Fruit fly (Drosophila melanogaster): ENCODE results near the gene glec.

The glec gene

dm6 chr3R:21828040-21828526 is 28.0 kb downstream of the glec start (continued):
- TF ChIP-seq dati (GFP tag; IDR thresholded peaks at IDR 0.05) (no peak; the same call in 1 of the 2 replicates), CG12104 (GFP tag; optimal IDR thresholded peaks at IDR 0.05) (peak; percentile 43), Sox100B (GFP tag; optimal IDR thresholded peaks at IDR 0.05) (peak; percentile 28), CG10565 (GFP tag; optimal IDR thresholded peaks at IDR 0.05) (peak; percentile 37), psq (GFP tag; optimal IDR thresholded peaks at IDR 0.05) (no peak), CG15514 (GFP tag; optimal IDR thresholded peaks at IDR 0.05) (no peak), trem (tag; optimal IDR thresholded peaks at IDR 0.05) (peak; percentile 68), CG2202 (tag; optimal IDR thresholded peaks at IDR 0.05) (peak; percentile 89), Camta (GFP tag; optimal IDR thresholded peaks at IDR 0.05) (peak; percentile 63), CG4820 (GFP tag; optimal IDR thresholded peaks at IDR 0.05) (peak; percentile 78), Tbp (GFP tag; optimal IDR thresholded peaks at IDR 0.05) (no peak), CG6689 (GFP tag; IDR thresholded peaks at IDR 0.05) (peak; percentile 80), pfk (GFP tag; optimal IDR thresholded peaks at IDR 0.05) (no peak), CG10321 (GFP tag; IDR thresholded peaks at IDR 0.05) (no peak), Hr51 (GFP tag; optimal IDR thresholded peaks at IDR 0.05) (peak in 1 of 2 experiments; percentile 1), CG9876 (GFP tag; optimal IDR thresholded peaks at IDR 0.05) (peak; percentile 71), CG12219 (GFP tag; optimal IDR thresholded peaks at IDR 0.05) (peak; percentile 70), Oli (tag; optimal IDR thresholded peaks at IDR 0.05) (peak; percentile 82), NC2α (GFP tag; optimal IDR thresholded peaks at IDR 0.05) (peak; percentile 77), bab2 (GFP tag; optimal IDR thresholded peaks at IDR 0.05) (peak; percentile 81), hb (GFP tag; IDR thresholded peaks at IDR 0.05; ENCODE audit: partially characterized antibody) (peak; percentile 56; the same call in 1 of the 3 replicates), pita (GFP tag; optimal IDR thresholded peaks at IDR 0.05) (no peak), CG2875 (GFP tag; optimal IDR thresholded peaks at IDR 0.05) (peak; percentile 71), Elba2 (GFP tag; optimal IDR thresholded peaks at IDR 0.05) (no peak), CG4854 (GFP tag; optimal IDR thresholded peaks at IDR 0.05) (peak; percentile 1), sd (tag; optimal IDR thresholded peaks at IDR 0.05) (peak; percentile 31), CG3281 (GFP tag; optimal IDR thresholded peaks at IDR 0.05) (no peak), E2f1 (GFP tag; IDR thresholded peaks at IDR 0.05) (peak; percentile 40), org-1 (GFP tag; optimal IDR thresholded peaks at IDR 0.05) (peak; percentile 21), maf-S (GFP tag; optimal IDR thresholded peaks at IDR 0.05) (no peak), CG8359 (GFP tag; optimal IDR thresholded peaks at IDR 0.05; ENCODE audit: borderline replicate concordance) (peak; percentile 41), CG30431 (GFP tag; optimal IDR thresholded peaks at IDR 0.05) (peak; percentile 67), zen (tag; optimal IDR thresholded peaks at IDR 0.05) (peak; percentile 59), CG6854 (GFP tag; optimal IDR thresholded peaks at IDR 0.05) (no peak), gt (GFP tag; IDR thresholded peaks at IDR 0.05) (peak; percentile 55; the same call in 1 of the 2 replicates), CG31224 (GFP tag; IDR thresholded peaks at IDR 0.05) (peak; percentile 24; the same call in 1 of the 2 replicates), ap (GFP tag; IDR thresholded peaks at IDR 0.05) (peak; percentile 51; the same call in 1 of the 2 replicates), CG10209 (GFP tag; optimal IDR thresholded peaks at IDR 0.05) (peak; percentile 65), NK7.1 (GFP tag; optimal IDR thresholded peaks at IDR 0.05) (no peak), CG14050 (GFP tag; IDR thresholded peaks at IDR 0.05) (no peak), Doc2 (GFP tag; IDR thresholded peaks at IDR 0.05) (no peak), CG3847 (GFP tag; IDR thresholded peaks at IDR 0.05) (peak; percentile 63), lab (GFP tag; optimal IDR thresholded peaks at IDR 0.05) (no peak), CG17385 (GFP tag; optimal IDR thresholded peaks at IDR 0.05) (peak; percentile 58), CG14014 (GFP tag; IDR thresholded peaks at IDR 0.05) (0 out of 2 replicates have a peak, but pooled peaks have one; percentile 25), chn (GFP tag; optimal IDR thresholded peaks at IDR 0.05) (peak; percentile 82), CG16813 (GFP tag; IDR thresholded peaks at IDR 0.05; ENCODE audit: partially characterized antibody) (0 out of 3 replicates have a peak, but pooled peaks have one; percentile 12), CG2120 (GFP tag; optimal IDR thresholded peaks at IDR 0.05) (no peak), Lim3 (GFP tag; IDR thresholded peaks at IDR 0.05) (0 out of 2 replicates have a peak, but pooled peaks have one; percentile 23), CG18011 (GFP tag; optimal IDR thresholded peaks at IDR 0.05) (no peak)
